Worm (Caenorhabditis elegans) whole organism, L4/young adult: Measurements from ENCODE around the gene tag-322.

Experiments
- W03F9.2 ChIP-seq: fragments of 150-350 bp; optimal IDR thresholded peaks from 2 replicates; lab custom pipeline; 2014; ENCODE audit warnings: missing biosample characterization, missing genetic modification characterization
- dao-5 ChIP-seq: sonication (generic microtip); optimal IDR thresholded peaks from 2 replicates; lab custom pipeline; 2016; ENCODE audit warnings: missing genotype, missing genetic modification characterization, moderate library complexity, missing compliant biosample characterization
- him-1 ChIP-seq: sonication (generic microtip); optimal IDR thresholded peaks from 2 replicates; lab custom pipeline; 2016; ENCODE audit warnings: missing genotype, missing genetic modification reagents, missing genetic modification characterization, missing compliant biosample characterization

ce11 chrIV:7757245-7757644 is 28.1 kb downstream of the tag-322 start, which contains the start of gene C46A5.4:
- TF ChIP-seq him-1 (tag; lab: Kevin White, UChicago) (no peak), W03F9.2 (tag; lab: Kevin White, UChicago) (no peak), dao-5 (tag; lab: Kevin White, UChicago) (no peak)
